Fruit fly (Drosophila melanogaster): Measurements from ENCODE around the gene Rad60.

DNA sequence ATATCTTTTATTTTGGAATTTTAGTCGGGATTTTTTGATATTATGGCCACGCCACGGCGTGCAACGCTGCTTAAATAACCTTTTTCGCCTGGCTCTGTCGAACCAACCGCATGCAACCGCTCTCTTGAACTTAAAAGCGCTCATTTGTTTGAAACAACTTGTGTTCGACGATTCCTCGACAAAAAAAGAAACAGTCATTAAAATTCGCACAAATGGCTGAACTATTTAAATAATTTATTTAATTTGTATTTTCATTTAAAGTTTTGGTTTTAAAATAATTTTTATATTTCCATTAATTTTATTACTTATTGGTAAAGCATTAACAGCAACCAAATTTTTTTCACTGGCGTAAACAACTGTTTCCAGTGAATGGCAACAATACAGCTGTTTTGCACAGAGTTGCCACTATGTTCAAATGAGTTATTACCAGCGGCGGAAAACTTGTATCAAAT, 29.6 kb upstream of the Rad60 start, which contains the start of the genes orb and Cdc16:
- no peak for TF ChIP-seq EcR (GFP tag; optimal IDR thresholded peaks at IDR 0.05)
- TF ChIP-seq Pif1A (GFP tag; optimal IDR thresholded peaks at IDR 0.05) = peak; percentile 82
- peak; percentile 84 for TF ChIP-seq Pif1B (GFP tag; optimal IDR thresholded peaks at IDR 0.05)
- TF ChIP-seq D1 (tag; optimal IDR thresholded peaks at IDR 0.05) = no peak
- peak; percentile 88 for TF ChIP-seq CG15710 (tag; optimal IDR thresholded peaks at IDR 0.05)
- peak; percentile 77 for TF ChIP-seq rn (GFP tag; IDR thresholded peaks at IDR 0.05)
- peak; percentile 50 for TF ChIP-seq gl (tag; optimal IDR thresholded peaks at IDR 0.05)
- TF ChIP-seq CG34367 (tag; optimal IDR thresholded peaks at IDR 0.05) = peak; percentile 83
- no peak for TF ChIP-seq CG10348 (GFP tag; IDR thresholded peaks at IDR 0.05)
- peak; percentile 85 for TF ChIP-seq Snoo (tag; optimal IDR thresholded peaks at IDR 0.05)
- TF ChIP-seq CG13204 (GFP tag; optimal IDR thresholded peaks at IDR 0.05) = peak; percentile 41
- peak; percentile 90 for TF ChIP-seq CG17806 (tag; optimal IDR thresholded peaks at IDR 0.05)
- peak; percentile 85 for TF ChIP-seq CG8301 (tag; optimal IDR thresholded peaks at IDR 0.05)
